Fruit fly (Drosophila melanogaster) whole organism, embryonic: ENCODE data around the gene amn.

Experiments used
- Ada2b ChIP-seq: fragments of 200-800 bp; sonication (Bioruptor generic); IDR thresholded peaks from 2 replicates; pipeline ENCODE4 v1.3.6; 2022; ENCODE audit warnings: missing biosample characterization, missing genetic modification characterization
- Atf3 ChIP-seq: fragments of 200-800 bp; sonication (Bioruptor generic); optimal IDR thresholded peaks from 3 replicates; lab custom pipeline; 2016; ENCODE audit warnings: missing biosample characterization, missing genetic modification characterization
- CG12659 ChIP-seq: fragments of 200-800 bp; sonication (Bioruptor generic); optimal IDR thresholded peaks from 3 replicates; lab custom pipeline; 2017; ENCODE audit warnings: mild to moderate bottlenecking, missing biosample characterization, missing genetic modification reagents, missing genetic modification characterization
- CG15479 ChIP-seq: fragments of 200-800 bp; sonication (Bioruptor generic); optimal IDR thresholded peaks from 3 replicates; lab custom pipeline; 2019; ENCODE audit warnings: missing biosample characterization, mild to moderate bottlenecking, missing genetic modification characterization, moderate library complexity
- CG17612 ChIP-seq: fragments of 200-800 bp; sonication (Bioruptor generic); IDR thresholded peaks from 2 replicates; pipeline ENCODE4 v1.3.6; 2022; ENCODE audit warnings: missing biosample characterization, missing genetic modification characterization
- CG18262 ChIP-seq: fragments of 200-800 bp; optimal IDR thresholded peaks from 3 replicates; lab custom pipeline; 2019; ENCODE audit warnings: missing biosample characterization, mild to moderate bottlenecking, missing genetic modification characterization, moderate library complexity
- CG18476 ChIP-seq: fragments of 200-800 bp; sonication (Bioruptor generic); optimal IDR thresholded peaks from 2 replicates; lab custom pipeline; 2016; ENCODE audit warnings: missing biosample characterization, mild to moderate bottlenecking, missing genetic modification characterization
- CG2678 ChIP-seq: fragments of 200-800 bp; sonication (Bioruptor generic); optimal IDR thresholded peaks from 3 replicates; lab custom pipeline; 2019; ENCODE audit warnings: missing biosample characterization, mild to moderate bottlenecking, missing genetic modification characterization, moderate library complexity
- CG3281 ChIP-seq: fragments of 200-800 bp; sonication (Bioruptor generic); optimal IDR thresholded peaks from 3 replicates; lab custom pipeline; 2017; ENCODE audit warnings: missing biosample characterization, mild to moderate bottlenecking, missing genetic modification characterization
- CG34224 ChIP-seq: fragments of 200-800 bp; sonication (Bioruptor generic); IDR thresholded peaks from 3 replicates; pipeline ENCODE4 v1.3.6; 2022; ENCODE audit warnings: missing biosample characterization, missing genetic modification characterization; ENCODE audit not compliant: partially characterized antibody
- CG34376 ChIP-seq: fragments of 200-800 bp; sonication (Bioruptor generic); optimal IDR thresholded peaks from 2 replicates; lab custom pipeline; 2018; ENCODE audit warnings: missing biosample characterization, mild to moderate bottlenecking, missing genetic modification characterization
- CG3995 ChIP-seq: fragments of 200-800 bp; sonication (Bioruptor generic); optimal IDR thresholded peaks from 3 replicates; lab custom pipeline; 2016; ENCODE audit warnings: missing biosample characterization, missing genetic modification characterization
- CG4328 ChIP-seq: fragments of 200-800 bp; sonication (Bioruptor generic); optimal IDR thresholded peaks from 3 replicates; lab custom pipeline; 2017; ENCODE audit warnings: missing biosample characterization, missing genetic modification reagents, missing genetic modification characterization
- CG5953 ChIP-seq: fragments of 200-800 bp; sonication (Bioruptor generic); IDR thresholded peaks from 2 replicates; pipeline ENCODE4 v1.3.6; 2022; ENCODE audit warnings: missing biosample characterization, missing genetic modification characterization
- CG7745 ChIP-seq: fragments of 200-800 bp; sonication (Bioruptor generic); optimal IDR thresholded peaks from 2 replicates; lab custom pipeline; 2018; ENCODE audit warnings: missing biosample characterization, mild to moderate bottlenecking, missing genetic modification characterization, moderate library complexity
- CG7928 ChIP-seq: fragments of 200-800 bp; sonication (Bioruptor generic); optimal IDR thresholded peaks from 2 replicates; lab custom pipeline; 2017; ENCODE audit warnings: missing biosample characterization, mild to moderate bottlenecking, missing genetic modification characterization
- CG8290 ChIP-seq, 3 experiments: fragments of 200-800 bp; sonication (Bioruptor generic); optimal IDR thresholded peaks; 2 replicates each; lab custom pipeline; 2016 to 2019; ENCODE audit warnings: missing biosample characterization in 3 of 3, missing genetic modification characterization in 3 of 3, mild to moderate bottlenecking in 2 of 3, moderate library complexity in 1 of 3
- CG9876 ChIP-seq: fragments of 200-800 bp; sonication (Bioruptor generic); optimal IDR thresholded peaks from 2 replicates; lab custom pipeline; 2016; ENCODE audit warnings: missing biosample characterization, missing genetic modification characterization
- CrebB ChIP-seq: fragments of 200-800 bp; sonication (Bioruptor generic); optimal IDR thresholded peaks from 3 replicates; lab custom pipeline; 2018; ENCODE audit warnings: missing biosample characterization, mild to moderate bottlenecking, missing genetic modification characterization
- Dll ChIP-seq: fragments of 200-800 bp; sonication (Bioruptor generic); IDR thresholded peaks from 4 replicates; pipeline ENCODE4 v1.3.6; 2022; ENCODE audit warnings: missing biosample characterization, missing genetic modification characterization; ENCODE audit not compliant: partially characterized antibody
- Drgx ChIP-seq: fragments of 200-800 bp; sonication (Bioruptor generic); IDR thresholded peaks from 2 replicates; pipeline ENCODE4 v1.3.6; 2022; ENCODE audit warnings: missing biosample characterization, missing genetic modification characterization
- Fer3 ChIP-seq: fragments of 200-800 bp; sonication (Bioruptor generic); optimal IDR thresholded peaks from 2 replicates; lab custom pipeline; 2018; ENCODE audit warnings: missing biosample characterization, mild to moderate bottlenecking, missing genetic modification characterization, moderate library complexity
- GATAe ChIP-seq: fragments of 200-800 bp; sonication (Bioruptor generic); conservative IDR thresholded peaks from 2 replicates; pipeline ENCODE4 v1.3.6; 2022; ENCODE audit warnings: missing biosample characterization, missing genetic modification characterization
- HHEX ChIP-seq: fragments of 200-800 bp; sonication (Bioruptor generic); optimal IDR thresholded peaks from 3 replicates; lab custom pipeline; 2017; ENCODE audit warnings: missing biosample characterization, mild to moderate bottlenecking, missing genetic modification characterization, missing genetic modification reagents
- Hey ChIP-seq: fragments of 200-800 bp; sonication (Bioruptor generic); optimal IDR thresholded peaks from 3 replicates; lab custom pipeline; 2018; ENCODE audit warnings: missing biosample characterization, mild to moderate bottlenecking, missing genetic modification characterization
- Lim3 ChIP-seq: fragments of 200-800 bp; sonication (Bioruptor generic); IDR thresholded peaks from 2 replicates; pipeline ENCODE4 v1.3.6; 2022; ENCODE audit warnings: missing biosample characterization, missing genetic modification characterization
- Oaz ChIP-seq: fragments of 200-800 bp; sonication (Bioruptor generic); IDR thresholded peaks from 2 replicates; pipeline ENCODE4 v1.3.6; 2022; ENCODE audit warnings: missing biosample characterization, missing genetic modification characterization
- Oli ChIP-seq: fragments of 200-800 bp; sonication (Bioruptor generic); optimal IDR thresholded peaks from 2 replicates; lab custom pipeline; 2018; ENCODE audit warnings: missing biosample characterization, mild to moderate bottlenecking, missing genetic modification characterization, moderate library complexity
- Vsx1 ChIP-seq: fragments of 200-800 bp; sonication (Bioruptor generic); optimal IDR thresholded peaks from 2 replicates; lab custom pipeline; 2017; ENCODE audit warnings: missing biosample characterization, mild to moderate bottlenecking, missing genetic modification characterization, missing genetic modification reagents
- bowl ChIP-seq: fragments of 200-800 bp; sonication (Bioruptor generic); IDR thresholded peaks from 2 replicates; pipeline ENCODE4 v1.3.6; 2022; ENCODE audit warnings: missing biosample characterization, missing genetic modification characterization
- bsh ChIP-seq, 2 experiments: fragments of 200-800 bp; sonication (Bioruptor generic); optimal IDR thresholded peaks; 2 replicates each; lab custom pipeline; 2017 to 2018; ENCODE audit warnings: mild to moderate bottlenecking in 2 of 2, missing biosample characterization in 2 of 2, missing genetic modification characterization in 2 of 2, moderate library complexity in 1 of 2
- chn ChIP-seq: fragments of 200-800 bp; sonication (Bioruptor generic); optimal IDR thresholded peaks from 2 replicates; lab custom pipeline; 2016; ENCODE audit warnings: missing biosample characterization, missing genetic modification characterization
- dmrt99B ChIP-seq: fragments of 200-800 bp; sonication (Bioruptor generic); optimal IDR thresholded peaks from 2 replicates; lab custom pipeline; 2018; ENCODE audit warnings: missing biosample characterization, mild to moderate bottlenecking, missing genetic modification characterization, moderate library complexity
- dysf ChIP-seq: fragments of 200-800 bp; sonication (Bioruptor generic); IDR thresholded peaks from 3 replicates; pipeline ENCODE4 v1.3.6; 2022; ENCODE audit warnings: missing biosample characterization, missing genetic modification characterization
- fu2 ChIP-seq: fragments of 200-800 bp; sonication (Bioruptor generic); optimal IDR thresholded peaks from 2 replicates; lab custom pipeline; 2016; ENCODE audit warnings: missing biosample characterization, missing genetic modification characterization
- gro ChIP-seq: fragments of 200-800 bp; sonication (Bioruptor generic); optimal IDR thresholded peaks from 2 replicates; lab custom pipeline; 2016; ENCODE audit warnings: missing biosample characterization, missing genetic modification characterization
- hth ChIP-seq: fragments of >200 bp; optimal IDR thresholded peaks from 2 replicates; lab custom pipeline; 2017; ENCODE audit warnings: inconsistent platforms
- inv ChIP-seq: fragments of 200-800 bp; sonication (Bioruptor generic); IDR thresholded peaks from 2 replicates; pipeline ENCODE4 v1.3.6; 2022; ENCODE audit warnings: missing biosample characterization, missing genetic modification characterization; ENCODE audit not compliant: partially characterized antibody
- jigr1 ChIP-seq: fragments of 200-800 bp; sonication (Bioruptor generic); IDR thresholded peaks from 3 replicates; pipeline ENCODE4 v1.3.6; 2022; ENCODE audit warnings: missing biosample characterization, missing genetic modification characterization
- kni ChIP-seq: fragments of 200-800 bp; sonication (Bioruptor generic); optimal IDR thresholded peaks from 3 replicates; lab custom pipeline; 2017; ENCODE audit warnings: mild to moderate bottlenecking, missing biosample characterization, missing genetic modification reagents, missing genetic modification characterization
- lola ChIP-seq, 3 experiments: fragments of >200 bp in 2 of 3; fragments of 200-800 bp in 1 of 3; sonication (Bioruptor generic) in 1 of 3; optimal IDR thresholded peaks; 2 replicates each; lab custom pipeline; 2017 to 2019; ENCODE audit warnings: missing biosample characterization in 3 of 3, missing genetic modification characterization in 3 of 3, mild to moderate bottlenecking in 1 of 3, moderate library complexity in 1 of 3
- nau ChIP-seq: fragments of 200-800 bp; sonication (Bioruptor generic); optimal IDR thresholded peaks from 3 replicates; lab custom pipeline; 2017; ENCODE audit warnings: missing biosample characterization, mild to moderate bottlenecking, missing genetic modification characterization, missing genetic modification reagents
- nerfin-1 ChIP-seq: fragments of 200-800 bp; sonication (Bioruptor generic); optimal IDR thresholded peaks from 3 replicates; lab custom pipeline; 2019; ENCODE audit warnings: missing biosample characterization, mild to moderate bottlenecking, missing genetic modification characterization, moderate library complexity
- pzg ChIP-seq: fragments of 200-800 bp; sonication (Bioruptor generic); optimal IDR thresholded peaks from 3 replicates; lab custom pipeline; 2018; ENCODE audit warnings: missing biosample characterization, mild to moderate bottlenecking, missing genetic modification characterization, moderate library complexity
- sug ChIP-seq: fragments of 200-800 bp; optimal IDR thresholded peaks from 2 replicates; lab custom pipeline; 2019; ENCODE audit warnings: missing biosample characterization, mild to moderate bottlenecking, missing genetic modification characterization, moderate library complexity
- toy ChIP-seq: fragments of 200-800 bp; sonication (Bioruptor generic); IDR thresholded peaks from 2 replicates; pipeline ENCODE4 v1.3.6; 2022; ENCODE audit warnings: missing biosample characterization, missing genetic modification characterization
- twi ChIP-seq: fragments of 200-800 bp; optimal IDR thresholded peaks from 2 replicates; lab custom pipeline; 2019; ENCODE audit warnings: missing biosample characterization, mild to moderate bottlenecking, missing genetic modification characterization, moderate library complexity
- vfl ChIP-seq: fragments of 200-800 bp; sonication (Bioruptor generic); optimal IDR thresholded peaks from 2 replicates; lab custom pipeline; 2016; ENCODE audit warnings: missing biosample characterization, missing genetic modification characterization

amn gene

dm6 chrX:19846701-19847383, 43.0 kb downstream of the amn start (continued):
- TF ChIP-seq CG9876 (GFP tag; lab: Kevin White, UChicago), result peak; percentile 93
- peak; percentile 96 for TF ChIP-seq Drgx (GFP tag; lab: Robert Waterston, UW)
- peak; percentile 47 for TF ChIP-seq CG3995 (GFP tag; lab: Kevin White, UChicago)
- TF ChIP-seq dysf (GFP tag; lab: Robert Waterston, UW), result peak; percentile 97
- peak; percentile 72 for TF ChIP-seq vfl (GFP tag; lab: Kevin White, UChicago)
- TF ChIP-seq CG18262, result peak; percentile 91
- TF ChIP-seq Oli (tag; lab: Kevin White, UChicago), result peak; percentile 95
- no peak for TF ChIP-seq CG34224 (GFP tag; lab: Robert Waterston, UW)
- TF ChIP-seq nau, result peak; percentile 90
- no peak for TF ChIP-seq CG7745 (tag; lab: Kevin White, UChicago)
- peak; percentile 93 for TF ChIP-seq Oaz (GFP tag; lab: Robert Waterston, UW)
- no peak for TF ChIP-seq CG15479
- TF ChIP-seq hth (lab: Kevin White, UChicago), result no peak
- TF ChIP-seq CG7928 (GFP tag; lab: Kevin White, UChicago), result peak; percentile 47
- TF ChIP-seq pzg (GFP tag; lab: Kevin White, UChicago), result peak; percentile 5
- peak; percentile 81 for TF ChIP-seq kni (GFP tag; lab: Kevin White, UChicago)
- peak; percentile 93 for TF ChIP-seq Ada2b (GFP tag; lab: Robert Waterston, UW)
- peak; percentile 71 for TF ChIP-seq CG17612 (GFP tag; lab: Robert Waterston, UW)
- TF ChIP-seq Dll (GFP tag; lab: Robert Waterston, UW), result no peak
- TF ChIP-seq CG12659 (GFP tag; lab: Kevin White, UChicago), result peak; percentile 95
- TF ChIP-seq GATAe, result peak; percentile 34; the same call in 1 of the 2 replicates
- TF ChIP-seq CrebB (tag; lab: Kevin White, UChicago), result peak; percentile 85
- peak; percentile 88 for TF ChIP-seq CG18476
- TF ChIP-seq CG2678 (tag; lab: Kevin White, UChicago), result peak; percentile 94
- TF ChIP-seq bsh (GFP tag; optimal IDR thresholded peaks at IDR 0.05; lab: Kevin White, UChicago), result peak; percentile 74 to 95
- TF ChIP-seq Vsx1, result peak; percentile 86
- TF ChIP-seq jigr1, result peak; percentile 88; the same call in 2 of the 3 replicates
- peak; percentile 72 for TF ChIP-seq Hey (tag; lab: Kevin White, UChicago)
- TF ChIP-seq dmrt99B (tag; lab: Kevin White, UChicago), result peak; percentile 96
- TF ChIP-seq lola (GFP tag; optimal IDR thresholded peaks at IDR 0.05; lab: Kevin White, UChicago), result peak in 1 of 3 experiments; percentile 90
- TF ChIP-seq Atf3 (GFP tag; lab: Kevin White, UChicago), result peak; percentile 96
- TF ChIP-seq toy, result peak; percentile 59; the same call in 1 of the 2 replicates
- peak; percentile 85 for TF ChIP-seq bowl (GFP tag; lab: Robert Waterston, UW)
- peak; percentile 92 for TF ChIP-seq fu2 (GFP tag; lab: Kevin White, UChicago)
- peak; percentile 88 for TF ChIP-seq CG3281 (GFP tag; lab: Kevin White, UChicago)
- peak; percentile 90 for TF ChIP-seq nerfin-1 (tag; lab: Kevin White, UChicago)
- peak; percentile 83 for TF ChIP-seq sug (tag; lab: Kevin White, UChicago)
- TF ChIP-seq inv (GFP tag; lab: Robert Waterston, UW), result no peak
- peak; percentile 92 for TF ChIP-seq CG5953
- TF ChIP-seq gro (GFP tag; lab: Kevin White, UChicago), result peak; percentile 84
- peak; percentile 72 for TF ChIP-seq CG34376 (GFP tag; lab: Kevin White, UChicago)
- peak; percentile 94 for TF ChIP-seq chn (GFP tag; lab: Kevin White, UChicago)
- peak; percentile 87 for TF ChIP-seq CG4328 (GFP tag; lab: Kevin White, UChicago)
- TF ChIP-seq Fer3 (tag; lab: Kevin White, UChicago), result peak; percentile 91
- peak; percentile 86 for TF ChIP-seq Lim3 (GFP tag; lab: Robert Waterston, UW)
- peak; percentile 84 for TF ChIP-seq twi
- peak; percentile 87 for TF ChIP-seq CG8290 (GFP tag; optimal IDR thresholded peaks at IDR 0.05; lab: Kevin White, UChicago)
- TF ChIP-seq CG8290 (tag; optimal IDR thresholded peaks at IDR 0.05; lab: Kevin White, UChicago), result peak; percentile 79 to 97
- peak; percentile 95 for TF ChIP-seq HHEX (GFP tag; lab: Kevin White, UChicago)
